Worm (Caenorhabditis elegans) whole organism, mixed stage, embryonic: ENCODE measurements around the gene elo-6.
"Not testable (repeated sequence)": the region's sequence is repeated elsewhere in the genome, so short reads cannot be mapped to it uniquely, and the experiment has no call there.

Experiments used
- M03D4.4 ChIP-seq: sonication (generic microtip); optimal IDR thresholded peaks from 2 replicates; lab custom pipeline; 2017; ENCODE audit warnings: mild to moderate bottlenecking, missing genetic modification characterization, missing compliant biosample characterization
- bed-3 ChIP-seq: fragments of 200-800 bp; sonication (Bioruptor generic); optimal IDR thresholded peaks from 3 replicates; lab custom pipeline; 2018; ENCODE audit warnings: mild to moderate bottlenecking, missing genetic modification characterization, moderate library complexity, missing compliant biosample characterization
- ceh-43 ChIP-seq: fragments of 200-800 bp; sonication (Bioruptor generic); optimal IDR thresholded peaks from 2 replicates; lab custom pipeline; 2018; ENCODE audit warnings: mild to moderate bottlenecking, missing genetic modification characterization, moderate library complexity, missing compliant biosample characterization
- ces-1 ChIP-seq: fragments of 150-350 bp; optimal IDR thresholded peaks from 2 replicates; lab custom pipeline; 2014; ENCODE audit warnings: missing biosample characterization, missing genetic modification reagents, missing genetic modification characterization
- cnd-1 ChIP-seq: fragments of 200-800 bp; sonication (Bioruptor generic); optimal IDR thresholded peaks from 2 replicates; lab custom pipeline; 2018; ENCODE audit warnings: mild to moderate bottlenecking, missing genetic modification characterization, missing compliant biosample characterization
- elt-1 ChIP-seq: sonication (generic microtip); optimal IDR thresholded peaks from 2 replicates; lab custom pipeline; 2017; ENCODE audit warnings: missing genetic modification characterization, mild to moderate bottlenecking, missing compliant biosample characterization, antibody characterized with exemption, moderate library complexity, borderline replicate concordance; ENCODE audit not compliant: insufficient read depth
- flh-1 ChIP-seq: fragments of 200-800 bp; sonication (Bioruptor generic); optimal IDR thresholded peaks from 2 replicates; lab custom pipeline; 2018; ENCODE audit warnings: mild to moderate bottlenecking, missing genetic modification characterization, moderate library complexity, missing compliant biosample characterization
- ham-2 ChIP-seq: fragments of 200-800 bp; sonication (Bioruptor generic); optimal IDR thresholded peaks from 2 replicates; lab custom pipeline; 2018; ENCODE audit warnings: mild to moderate bottlenecking, missing genetic modification characterization, missing compliant biosample characterization
- hlh-1 ChIP-seq: fragments of 150-350 bp; optimal IDR thresholded peaks from 2 replicates; lab custom pipeline; 2014; ENCODE audit warnings: missing biosample characterization, missing genetic modification reagents, missing genetic modification characterization
- lin-13 ChIP-seq: fragments of 150-350 bp; optimal IDR thresholded peaks from 2 replicates; lab custom pipeline; 2014; ENCODE audit warnings: missing biosample characterization, missing genetic modification characterization
- lin-32 ChIP-seq: fragments of 200-800 bp; sonication (Bioruptor generic); optimal IDR thresholded peaks from 2 replicates; lab custom pipeline; 2018; ENCODE audit warnings: mild to moderate bottlenecking, missing genetic modification characterization, missing compliant biosample characterization
- lsy-2 ChIP-seq: fragments of 150-350 bp; optimal IDR thresholded peaks from 2 replicates; lab custom pipeline; 2014; ENCODE audit warnings: missing biosample characterization, missing genetic modification characterization
- mab-5 ChIP-seq: fragments of 150-350 bp; optimal IDR thresholded peaks from 2 replicates; lab custom pipeline; 2014; ENCODE audit warnings: missing biosample characterization, missing genetic modification characterization
- mep-1 ChIP-seq: fragments of 150-350 bp; optimal IDR thresholded peaks from 2 replicates; lab custom pipeline; 2017; ENCODE audit warnings: missing biosample characterization, missing genetic modification reagents, missing genetic modification characterization, inconsistent platforms
- mls-2 ChIP-seq: sonication (generic microtip); optimal IDR thresholded peaks from 2 replicates; lab custom pipeline; 2016; ENCODE audit warnings: mild to moderate bottlenecking, missing genetic modification characterization, moderate library complexity, missing compliant biosample characterization
- nhr-2 ChIP-seq: fragments of 150-350 bp; optimal IDR thresholded peaks from 2 replicates; lab custom pipeline; 2014; ENCODE audit warnings: missing biosample characterization, missing genetic modification characterization
- nhr-237 ChIP-seq: fragments of 150-350 bp; optimal IDR thresholded peaks from 2 replicates; lab custom pipeline; 2014; ENCODE audit warnings: missing biosample characterization, missing genetic modification characterization
- sem-2 ChIP-seq: fragments of 200-800 bp; sonication (Bioruptor generic); optimal IDR thresholded peaks from 2 replicates; lab custom pipeline; 2018; ENCODE audit warnings: mild to moderate bottlenecking, missing genetic modification characterization, missing compliant biosample characterization
- snpc-4 ChIP-seq: fragments of 150-350 bp; optimal IDR thresholded peaks from 2 replicates; lab custom pipeline; 2014; ENCODE audit warnings: missing biosample characterization, missing genetic modification characterization
- sptf-1 ChIP-seq: sonication (generic microtip); optimal IDR thresholded peaks from 2 replicates; lab custom pipeline; 2017; ENCODE audit warnings: mild to moderate bottlenecking, missing genetic modification characterization, moderate library complexity, missing compliant biosample characterization
- unc-39 ChIP-seq: fragments of 150-350 bp; optimal IDR thresholded peaks from 2 replicates; lab custom pipeline; 2014; ENCODE audit warnings: missing biosample characterization, missing genetic modification characterization
- zip-8 ChIP-seq: fragments of 150-350 bp; optimal IDR thresholded peaks from 2 replicates; lab custom pipeline; 2014; ENCODE audit warnings: missing biosample characterization, missing genetic modification characterization
- ztf-11 ChIP-seq: fragments of 150-350 bp; optimal IDR thresholded peaks from 2 replicates; lab custom pipeline; 2014; ENCODE audit warnings: missing biosample characterization, missing genetic modification characterization

The elo-6 gene

ce11 chrIV:5366567-5366966, 21.8 kb downstream of the elo-6 start, which contains the start of gene sand-1:
Gene sand-1 (plus strand): TSS chrIV:5366867.
- TF ChIP-seq cnd-1 (no peak), bed-3 (GFP tag; lab: Kevin White, UChicago) (no peak), unc-39 (tag; lab: Kevin White, UChicago) (no peak), flh-1 (GFP tag; lab: Kevin White, UChicago) (no peak), sptf-1 (tag; lab: Kevin White, UChicago) (no peak), lsy-2 (tag; lab: Kevin White, UChicago) (no peak)

ce11 chrIV:5364135-5364609, 24.2 kb downstream of the elo-6 start, which contains the start of the genes hda-6 and F41H10.4:
Gene hda-6 (minus strand): TSS chrIV:5364306.
Gene F41H10.4 (plus strand): TSS chrIV:5364559.
- TF ChIP-seq mep-1 (tag; lab: Kevin White, UChicago), result peak; percentile 29
- TF ChIP-seq lin-13 (tag; lab: Kevin White, UChicago), result peak; percentile 70
- TF ChIP-seq unc-39 (tag; lab: Kevin White, UChicago), result no peak
- peak; percentile 4 for TF ChIP-seq nhr-237 (tag; lab: Kevin White, UChicago)
- TF ChIP-seq nhr-2 (tag; lab: Kevin White, UChicago), result no peak
- peak; percentile 61 for TF ChIP-seq lsy-2 (tag; lab: Kevin White, UChicago)
- no peak for TF ChIP-seq bed-3 (GFP tag; lab: Kevin White, UChicago)

ce11 chrIV:5360533-5360932, 27.8 kb downstream of the elo-6 start, which contains the start of gene F41H10.5:
Gene F41H10.5 (plus strand): TSS chrIV:5360907.
- TF ChIP-seq snpc-4 (no peak), sem-2 (GFP tag; lab: Kevin White, UChicago) (no peak), mab-5 (tag; lab: Kevin White, UChicago) (no peak), cnd-1 (no peak), unc-39 (tag; lab: Kevin White, UChicago) (no peak)

ce11 chrIV:5354564-5354963, 33.8 kb downstream of the elo-6 start:
- TF ChIP-seq zip-8 (tag; lab: Kevin White, UChicago) (no peak), mls-2 (tag; lab: Kevin White, UChicago) (no peak), ces-1 (GFP tag; lab: Kevin White, UChicago) (no peak), sem-2 (GFP tag; lab: Kevin White, UChicago) (no peak)

ce11 chrIV:5354124-5354523, 34.2 kb downstream of the elo-6 start, which contains the start of gene Y4C6B.1:
Gene Y4C6B.1 (plus strand): TSS chrIV:5354488.
- TF ChIP-seq mep-1 (tag; lab: Kevin White, UChicago) (peak; percentile 18), lsy-2 (tag; lab: Kevin White, UChicago) (peak; percentile 88), ceh-43 (GFP tag; lab: Kevin White, UChicago) (no peak)
- TF ChIP-seq, all 35 proteins: peak for 2

- TF ChIP-seq nhr-2 (tag; lab: Kevin White, UChicago) (no peak), ztf-11 (tag; lab: Kevin White, UChicago) (no peak), M03D4.4 (tag; lab: Kevin White, UChicago) (no peak), elt-1 (tag; lab: Kevin White, UChicago) (no peak)
Observed at ce11 chrIV:5353364-5353763, 35.0 kb downstream of the elo-6 start, which contains the start of gene Y4C6B.7. Gene Y4C6B.7 (minus strand): TSS chrIV:5353464.

- not testable (repeated sequence) for TF ChIP-seq nhr-2 (tag; lab: Kevin White, UChicago); ztf-11 (tag; lab: Kevin White, UChicago); hlh-1
Observed at ce11 chrIV:5350480-5351193, 37.7 kb downstream of the elo-6 start, which contains the start of gene gba-4. Gene gba-4 (minus strand): TSS chrIV:5350897.

ce11 chrIV:5344168-5344567, 44.2 kb downstream of the elo-6 start:
- no peak for TF ChIP-seq nhr-2 (tag; lab: Kevin White, UChicago)
- TF ChIP-seq lin-32, result no peak
- TF ChIP-seq bed-3 (GFP tag; lab: Kevin White, UChicago), result no peak
- no peak for TF ChIP-seq mep-1 (tag; lab: Kevin White, UChicago)
- TF ChIP-seq cnd-1, result no peak
- no peak for TF ChIP-seq zip-8 (tag; lab: Kevin White, UChicago)
- TF ChIP-seq sem-2 (GFP tag; lab: Kevin White, UChicago), result no peak
- no peak for TF ChIP-seq lin-13 (tag; lab: Kevin White, UChicago)
- no peak for TF ChIP-seq sptf-1 (tag; lab: Kevin White, UChicago)
- no peak for TF ChIP-seq ham-2 (GFP tag; lab: Kevin White, UChicago)
- no peak for TF ChIP-seq hlh-1
- no peak for TF ChIP-seq lsy-2 (tag; lab: Kevin White, UChicago)
